Worm (Caenorhabditis elegans) whole organism, L3 larva: ENCODE results near the gene F31B9.3.

Experiments used
- elt-1 ChIP-seq: fragments of 150-350 bp; optimal IDR thresholded peaks from 2 replicates; lab custom pipeline; 2014; ENCODE audit warnings: missing biosample characterization, missing genetic modification characterization
- snpc-4 ChIP-seq: fragments of 150-350 bp; optimal IDR thresholded peaks from 2 replicates; lab custom pipeline; 2014; ENCODE audit warnings: missing biosample characterization, missing genetic modification characterization
- unc-62 ChIP-seq: fragments of 150-350 bp; sonication (generic microtip); optimal IDR thresholded peaks from 4 replicates; lab custom pipeline; 2014; ENCODE audit warnings: missing biosample characterization, missing genetic modification reagents, missing genetic modification characterization

- no peak for TF ChIP-seq elt-1 (tag; lab: Kevin White, UChicago)
- TF ChIP-seq unc-62 (GFP tag; lab: Kevin White, UChicago) = no peak
- TF ChIP-seq snpc-4 (tag; lab: Kevin White, UChicago) = no peak
These were observed 13.2 kb upstream of the F31B9.3 start, which contains the start of gene npr-33 for ce11 chrX:15910328-15910727.
